Worm (Caenorhabditis elegans) whole organism, L4 larva: ENCODE measurements around the gene C34F11.1.

Experiments
- F10B5.3 ChIP-seq: sonication (generic microtip); optimal IDR thresholded peaks from 2 replicates; lab custom pipeline; 2016; ENCODE audit warnings: mild to moderate bottlenecking, missing genetic modification characterization, missing compliant biosample characterization
- R02D3.7 ChIP-seq: fragments of 150-350 bp; sonication (generic microtip); optimal IDR thresholded peaks from 3 replicates; lab custom pipeline; 2014; ENCODE audit warnings: missing biosample characterization, missing genetic modification characterization
- T20F7.1 ChIP-seq: fragments of 200-800 bp; sonication (Bioruptor generic); optimal IDR thresholded peaks from 2 replicates; lab custom pipeline; 2018; ENCODE audit warnings: mild to moderate bottlenecking, missing genetic modification characterization, missing compliant biosample characterization
- Y48G9A.11 ChIP-seq: fragments of 200-800 bp; sonication (Bioruptor generic); IDR thresholded peaks from 2 replicates; pipeline ENCODE4 v1.3.6; 2022; ENCODE audit warnings: missing genetic modification reagents, missing genetic modification characterization, missing compliant biosample characterization
- Y5F2A.4 ChIP-seq: fragments of 200-800 bp; sonication (Bioruptor generic); optimal IDR thresholded peaks from 2 replicates; lab custom pipeline; 2018; ENCODE audit warnings: mild to moderate bottlenecking, missing genetic modification characterization, missing compliant biosample characterization
- Y75B8A.6 ChIP-seq: fragments of 200-800 bp; sonication (Bioruptor generic); IDR thresholded peaks from 2 replicates; pipeline ENCODE4 v1.3.6; 2022; ENCODE audit warnings: missing genetic modification reagents, missing genetic modification characterization, missing compliant biosample characterization
- ZK337.2 ChIP-seq: fragments of 200-800 bp; sonication (Bioruptor generic); IDR thresholded peaks from 2 replicates; pipeline ENCODE4 v1.3.6; 2022; ENCODE audit warnings: missing genetic modification reagents, missing genetic modification characterization, missing compliant biosample characterization
- aha-1 ChIP-seq: fragments of 150-350 bp; peaks from one replicate; lab custom pipeline; 2014; ENCODE audit warnings: missing biosample characterization, missing genetic modification characterization
- aly-2 ChIP-seq: sonication (generic microtip); optimal IDR thresholded peaks from 2 replicates; lab custom pipeline; 2018; ENCODE audit warnings: missing biosample characterization, missing genetic modification characterization
- ceh-44 ChIP-seq: fragments of 200-800 bp; sonication (Bioruptor generic); IDR thresholded peaks from 2 replicates; pipeline ENCODE4 v1.3.6; 2022; ENCODE audit warnings: missing genetic modification reagents, missing genetic modification characterization, missing compliant biosample characterization
- ceh-62 ChIP-seq: sonication (generic microtip); optimal IDR thresholded peaks from 2 replicates; lab custom pipeline; 2017; ENCODE audit warnings: missing biosample characterization, missing genetic modification characterization
- ceh-82 ChIP-seq: sonication (generic microtip); optimal IDR thresholded peaks from 2 replicates; lab custom pipeline; 2017; ENCODE audit warnings: missing biosample characterization, missing genetic modification characterization
- ctbp-1 ChIP-seq: fragments of 200-800 bp; sonication (Bioruptor generic); IDR thresholded peaks from 2 replicates; pipeline ENCODE4 v1.3.6; 2022; ENCODE audit warnings: missing genetic modification reagents, missing genetic modification characterization, missing compliant biosample characterization
- daf-8 ChIP-seq: fragments of 200-800 bp; sonication (Bioruptor generic); IDR thresholded peaks from 2 replicates; pipeline ENCODE4 v1.3.6; 2022; ENCODE audit warnings: missing genetic modification characterization, missing compliant biosample characterization
- dmd-6 ChIP-seq: fragments of 200-800 bp; sonication (Bioruptor generic); IDR thresholded peaks from 2 replicates; pipeline ENCODE4 v1.3.6; 2022; ENCODE audit warnings: missing genetic modification reagents, missing genetic modification characterization, missing compliant biosample characterization
- gei-8 ChIP-seq: fragments of 200-800 bp; sonication (Bioruptor generic); optimal IDR thresholded peaks from 2 replicates; lab custom pipeline; 2018; ENCODE audit warnings: mild to moderate bottlenecking, missing genetic modification characterization, missing compliant biosample characterization
- hmg-1.1 ChIP-seq: fragments of 200-800 bp; sonication (Bioruptor generic); IDR thresholded peaks from 2 replicates; pipeline ENCODE4 v1.3.6; 2022; ENCODE audit warnings: missing genetic modification reagents, missing genetic modification characterization, missing compliant biosample characterization
- lim-7 ChIP-seq: fragments of 200-800 bp; sonication (Bioruptor generic); IDR thresholded peaks from 2 replicates; pipeline ENCODE4 v1.3.6; 2022; ENCODE audit warnings: missing genetic modification characterization, missing compliant biosample characterization
- lin-38 ChIP-seq: fragments of 200-800 bp; sonication (Bioruptor generic); IDR thresholded peaks from 2 replicates; pipeline ENCODE4 v1.3.6; 2022; ENCODE audit warnings: missing genetic modification reagents, missing genetic modification characterization, missing compliant biosample characterization
- lsy-2 ChIP-seq, 2 experiments: fragments of 150-350 bp in 1 of 2; sonication (generic microtip) in 1 of 2; optimal IDR thresholded peaks; 2 replicates each; lab custom pipeline; 2014 to 2017; ENCODE audit warnings: missing biosample characterization in 2 of 2, missing genetic modification characterization in 2 of 2
- madf-5 ChIP-seq, 2 experiments: fragments of 200-800 bp; sonication (Bioruptor generic); IDR thresholded peaks; 2 replicates each; pipeline ENCODE4 v1.3.6; 2022; ENCODE audit warnings: missing compliant biosample characterization in 2 of 2, missing genetic modification characterization in 2 of 2
- mdl-1 ChIP-seq, 2 experiments: fragments of 150-350 bp in 1 of 2; sonication (generic microtip) in 1 of 2; optimal IDR thresholded peaks; 2 replicates each; lab custom pipeline; 2014 to 2017; ENCODE audit warnings: missing biosample characterization in 2 of 2, missing genetic modification characterization in 2 of 2
- mdt-29 ChIP-seq: fragments of 200-800 bp; sonication (Bioruptor generic); IDR thresholded peaks from 2 replicates; pipeline ENCODE4 v1.3.6; 2022; ENCODE audit warnings: missing genetic modification reagents, missing genetic modification characterization, missing compliant biosample characterization
- mep-1 ChIP-seq: fragments of 150-350 bp; sonication (generic microtip); optimal IDR thresholded peaks from 3 replicates; lab custom pipeline; 2014; ENCODE audit warnings: missing biosample characterization, missing genetic modification characterization
- mes-2 ChIP-seq: sonication (generic microtip); optimal IDR thresholded peaks from 2 replicates; lab custom pipeline; 2016; ENCODE audit warnings: missing genotype, mild to moderate bottlenecking, missing genetic modification characterization, missing compliant biosample characterization; ENCODE audit not compliant: poor library complexity, severe bottlenecking
- nhr-10 ChIP-seq: fragments of 150-350 bp; optimal IDR thresholded peaks from 2 replicates; lab custom pipeline; 2014; ENCODE audit warnings: missing biosample characterization, missing genetic modification characterization
- nhr-11 ChIP-seq: fragments of 150-350 bp; optimal IDR thresholded peaks from 2 replicates; lab custom pipeline; 2014; ENCODE audit warnings: missing biosample characterization, missing genetic modification characterization
- nhr-28 ChIP-seq: fragments of 150-350 bp; optimal IDR thresholded peaks from 2 replicates; lab custom pipeline; 2014; ENCODE audit warnings: missing biosample characterization, missing genetic modification characterization
- nhr-41 ChIP-seq: fragments of 200-800 bp; sonication (Bioruptor generic); IDR thresholded peaks from 2 replicates; pipeline ENCODE4 v1.3.6; 2022; ENCODE audit warnings: missing genetic modification reagents, missing genetic modification characterization, missing compliant biosample characterization
- nhr-42 ChIP-seq: fragments of 200-800 bp; sonication (Bioruptor generic); IDR thresholded peaks from 2 replicates; pipeline ENCODE4 v1.3.6; 2022; ENCODE audit warnings: missing genetic modification characterization, missing compliant biosample characterization
- nhr-6 ChIP-seq: fragments of 150-350 bp; optimal IDR thresholded peaks from 2 replicates; lab custom pipeline; 2014; ENCODE audit warnings: missing biosample characterization, missing genetic modification characterization
- nhr-77 ChIP-seq: fragments of 150-350 bp; optimal IDR thresholded peaks from 2 replicates; lab custom pipeline; 2014; ENCODE audit warnings: missing biosample characterization, missing genetic modification characterization
- php-3 ChIP-seq: fragments of 200-800 bp; sonication (Bioruptor generic); IDR thresholded peaks from 2 replicates; pipeline ENCODE4 v1.3.6; 2022; ENCODE audit warnings: missing genetic modification reagents, missing genetic modification characterization, missing compliant biosample characterization
- pqm-1 ChIP-seq: sonication (generic microtip); optimal IDR thresholded peaks from 2 replicates; lab custom pipeline; 2017; ENCODE audit warnings: missing biosample characterization, missing genetic modification characterization
- rbr-2 ChIP-seq: sonication (generic microtip); optimal IDR thresholded peaks from 2 replicates; lab custom pipeline; 2016; ENCODE audit warnings: missing genotype, missing genetic modification characterization, missing compliant biosample characterization
- set-16 ChIP-seq: fragments of 200-800 bp; sonication (Bioruptor generic); IDR thresholded peaks from 2 replicates; pipeline ENCODE4 v1.3.6; 2022; ENCODE audit warnings: missing genetic modification reagents, missing genetic modification characterization, missing compliant biosample characterization
- skn-1 ChIP-seq: fragments of 150-350 bp; optimal IDR thresholded peaks from 2 replicates; lab custom pipeline; 2014; ENCODE audit warnings: missing biosample characterization, missing genetic modification characterization
- spr-3 ChIP-seq: fragments of 200-800 bp; sonication (Bioruptor generic); optimal IDR thresholded peaks from 2 replicates; lab custom pipeline; 2018; ENCODE audit warnings: mild to moderate bottlenecking, missing genetic modification characterization, missing compliant biosample characterization
- tag-97 ChIP-seq: fragments of 200-800 bp; sonication (Bioruptor generic); IDR thresholded peaks from 2 replicates; pipeline ENCODE4 v1.3.6; 2022; ENCODE audit warnings: missing genetic modification characterization, missing compliant biosample characterization
- tra-1 ChIP-seq: fragments of 200-800 bp; sonication (Bioruptor generic); IDR thresholded peaks from 2 replicates; pipeline ENCODE4 v1.3.6; 2022; ENCODE audit warnings: missing genetic modification reagents, missing genetic modification characterization, missing compliant biosample characterization
- unc-130 ChIP-seq: sonication (generic microtip); optimal IDR thresholded peaks from 2 replicates; lab custom pipeline; 2016; ENCODE audit warnings: missing genetic modification reagents, missing genetic modification characterization, missing compliant biosample characterization
- unc-62 ChIP-seq, 3 experiments: fragments of 150-350 bp in 1 of 3; sonication (generic microtip); optimal IDR thresholded peaks in 2 of 3; peaks in 1 of 3; 1 replicate in 1 of 3; 2 replicates in 2 of 3; lab custom pipeline; 2014 to 2017; ENCODE audit warnings: missing biosample characterization in 3 of 3, missing genetic modification characterization in 3 of 3, missing genetic modification reagents in 3 of 3, missing genotype in 1 of 3
- vab-7 ChIP-seq: fragments of 200-800 bp; sonication (Bioruptor generic); IDR thresholded peaks from 2 replicates; pipeline ENCODE4 v1.3.6; 2022; ENCODE audit warnings: missing genetic modification reagents, missing genetic modification characterization, missing compliant biosample characterization
- zag-1 ChIP-seq: fragments of 150-350 bp; optimal IDR thresholded peaks from 2 replicates; lab custom pipeline; 2014; ENCODE audit warnings: missing biosample characterization, missing genetic modification characterization
- zfp-2 ChIP-seq: sonication (generic microtip); optimal IDR thresholded peaks from 2 replicates; lab custom pipeline; 2016; ENCODE audit warnings: mild to moderate bottlenecking, missing genetic modification characterization, missing compliant biosample characterization
- ztf-7 ChIP-seq: fragments of 150-350 bp; optimal IDR thresholded peaks from 2 replicates; lab custom pipeline; 2014; ENCODE audit warnings: missing biosample characterization, missing genetic modification characterization

C34F11.1 gene

DNA sequence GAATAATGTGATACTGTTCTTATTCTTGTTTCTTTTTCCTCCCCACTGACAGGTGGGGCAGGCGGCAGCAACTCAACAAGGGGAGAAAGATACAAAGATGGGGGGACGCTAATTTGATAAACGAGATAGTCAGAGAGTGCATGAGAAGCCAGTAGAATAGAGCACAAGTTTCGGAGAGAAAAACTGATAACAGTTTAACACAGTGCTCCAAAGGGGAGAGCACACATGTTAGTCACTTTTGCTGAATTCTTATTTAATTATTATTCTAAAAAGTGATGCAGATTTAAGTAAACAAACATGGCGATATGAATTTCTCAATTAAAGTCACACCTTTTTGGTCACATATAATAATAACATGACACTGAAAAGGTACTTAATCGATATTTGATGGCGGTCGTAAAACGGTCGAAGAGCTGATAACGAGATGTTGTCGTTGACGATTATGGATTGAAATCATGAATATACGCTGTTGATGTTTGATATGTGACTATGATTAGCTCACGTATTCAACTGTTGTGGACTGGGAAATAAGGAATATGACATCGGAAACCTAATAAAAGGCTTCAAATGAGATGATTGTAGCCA is 26.7 kb upstream of the C34F11.1 start (continued):
- no peak for TF ChIP-seq tag-97
- TF ChIP-seq php-3 (GFP tag; lab: Robert Waterston, UW) = peak; percentile 100
- TF ChIP-seq unc-62 (GFP tag; optimal IDR thresholded peaks at IDR 0.05 in 1 of 2; lab: Kevin White, UChicago) = peak in 1 of 2 experiments; percentile 1
- no peak for TF ChIP-seq unc-62 (tag; optimal IDR thresholded peaks at IDR 0.05; lab: Kevin White, UChicago)
- no peak for TF ChIP-seq ZK337.2
- TF ChIP-seq spr-3 (GFP tag; lab: Kevin White, UChicago) = no peak
- TF ChIP-seq R02D3.7 (tag; lab: Kevin White, UChicago) = no peak
- TF ChIP-seq mdl-1 (tag; optimal IDR thresholded peaks at IDR 0.05; lab: Kevin White, UChicago) = peak in 1 of 2 experiments; percentile 39
- TF ChIP-seq unc-130 (GFP tag; lab: Kevin White, UChicago) = no peak
- no peak for TF ChIP-seq Y5F2A.4 (GFP tag; lab: Kevin White, UChicago)
- no peak for TF ChIP-seq F10B5.3
- TF ChIP-seq aly-2 (tag; lab: Kevin White, UChicago) = no peak
- peak; percentile 39 for TF ChIP-seq nhr-10
- no peak for TF ChIP-seq gei-8 (GFP tag; lab: Kevin White, UChicago)
- no peak for TF ChIP-seq Y75B8A.6
- TF ChIP-seq lim-7 (GFP tag; lab: Robert Waterston, UW) = no peak
- TF ChIP-seq nhr-11 (tag; lab: Kevin White, UChicago) = no peak
- peak; percentile 14 for TF ChIP-seq mes-2
- no peak for TF ChIP-seq lin-38 (GFP tag; lab: Robert Waterston, UW)
- no peak for TF ChIP-seq ceh-44 (GFP tag; lab: Robert Waterston, UW)
- TF ChIP-seq daf-8 (GFP tag; lab: Robert Waterston, UW) = no peak
- no peak for TF ChIP-seq mdt-29 (GFP tag; lab: Robert Waterston, UW)
- TF ChIP-seq zag-1 = no peak
- TF ChIP-seq ctbp-1 = no peak
- TF ChIP-seq ceh-82 (tag; lab: Kevin White, UChicago) = no peak
- TF ChIP-seq aha-1 = no peak
- no peak for TF ChIP-seq nhr-42 (GFP tag; lab: Robert Waterston, UW)
- no peak for TF ChIP-seq Y48G9A.11 (GFP tag; lab: Robert Waterston, UW)
- peak; percentile 89 for TF ChIP-seq pqm-1 (tag; lab: Kevin White, UChicago)
- TF ChIP-seq T20F7.1 (GFP tag; lab: Kevin White, UChicago) = no peak
- TF ChIP-seq madf-5 (GFP tag; IDR thresholded peaks at IDR 0.05; lab: Robert Waterston, UW) = no peak
- TF ChIP-seq zfp-2 (tag; lab: Kevin White, UChicago) = no peak
- TF ChIP-seq set-16 (GFP tag; lab: Robert Waterston, UW) = no peak
- TF ChIP-seq rbr-2 (tag; lab: Kevin White, UChicago) = no peak
- no peak for TF ChIP-seq lsy-2 (tag; optimal IDR thresholded peaks at IDR 0.05; lab: Kevin White, UChicago)
- TF ChIP-seq dmd-6 (GFP tag; lab: Robert Waterston, UW) = peak; percentile 68
- TF ChIP-seq nhr-6 (tag; lab: Kevin White, UChicago) = no peak
- TF ChIP-seq ceh-62 = no peak
- no peak for TF ChIP-seq skn-1 (tag; lab: Kevin White, UChicago)
- TF ChIP-seq nhr-41 (GFP tag; lab: Robert Waterston, UW) = no peak
- TF ChIP-seq mep-1 (tag; lab: Kevin White, UChicago) = no peak
- TF ChIP-seq hmg-1.1 = no peak
- TF ChIP-seq tra-1 (GFP tag; lab: Robert Waterston, UW) = peak; percentile 35; the same call in 1 of the 2 replicates
- no peak for TF ChIP-seq ztf-7 (tag; lab: Kevin White, UChicago)
- TF ChIP-seq nhr-28 (tag; lab: Kevin White, UChicago) = peak; percentile 79
- peak; percentile 57 for TF ChIP-seq nhr-77 (tag; lab: Kevin White, UChicago)
- no peak for TF ChIP-seq vab-7
